Fruit fly (Drosophila melanogaster) whole organism, embryonic: ENCODE results near the gene Drs.

Experiments
- Atf3 ChIP-seq: fragments of 200-800 bp; sonication (Bioruptor generic); optimal IDR thresholded peaks from 3 replicates; lab custom pipeline; 2016; ENCODE audit warnings: missing biosample characterization, missing genetic modification characterization
- Atf6 ChIP-seq: fragments of 200-800 bp; sonication (Bioruptor generic); IDR thresholded peaks from 2 replicates; pipeline ENCODE4 v1.3.6; 2022; ENCODE audit warnings: missing biosample characterization, missing genetic modification characterization
- CG10274 ChIP-seq: fragments of 200-800 bp; sonication (Bioruptor generic); optimal IDR thresholded peaks from 3 replicates; lab custom pipeline; 2017; ENCODE audit warnings: missing biosample characterization, mild to moderate bottlenecking, missing genetic modification characterization
- CG10462 ChIP-seq: fragments of 200-800 bp; sonication (Bioruptor generic); optimal IDR thresholded peaks from 2 replicates; lab custom pipeline; 2016; ENCODE audit warnings: missing biosample characterization, missing genetic modification characterization
- CG10565 ChIP-seq: fragments of 200-800 bp; sonication (Bioruptor generic); optimal IDR thresholded peaks from 3 replicates; lab custom pipeline; 2016; ENCODE audit warnings: missing biosample characterization, mild to moderate bottlenecking, missing genetic modification characterization
- CG15514 ChIP-seq: fragments of 200-800 bp; sonication (Bioruptor generic); optimal IDR thresholded peaks from 3 replicates; lab custom pipeline; 2017; ENCODE audit warnings: missing biosample characterization, missing genetic modification characterization, mild to moderate bottlenecking, moderate library complexity, missing genetic modification reagents
- CG16813 ChIP-seq: fragments of 200-800 bp; sonication (Bioruptor generic); IDR thresholded peaks from 3 replicates; pipeline ENCODE4 v1.3.6; 2022; ENCODE audit warnings: missing biosample characterization, missing genetic modification characterization; ENCODE audit not compliant: partially characterized antibody
- CG16863 ChIP-seq: fragments of 200-800 bp; sonication (Bioruptor generic); optimal IDR thresholded peaks from 3 replicates; lab custom pipeline; 2016; ENCODE audit warnings: missing biosample characterization, missing genetic modification characterization
- CG18476 ChIP-seq: fragments of 200-800 bp; sonication (Bioruptor generic); optimal IDR thresholded peaks from 2 replicates; lab custom pipeline; 2016; ENCODE audit warnings: missing biosample characterization, mild to moderate bottlenecking, missing genetic modification characterization
- CG33213 ChIP-seq: fragments of 200-800 bp; sonication (Bioruptor generic); optimal IDR thresholded peaks from 3 replicates; lab custom pipeline; 2016; ENCODE audit warnings: missing biosample characterization, missing genetic modification characterization
- CG34224 ChIP-seq: fragments of 200-800 bp; sonication (Bioruptor generic); IDR thresholded peaks from 3 replicates; pipeline ENCODE4 v1.3.6; 2022; ENCODE audit warnings: missing biosample characterization, missing genetic modification characterization; ENCODE audit not compliant: partially characterized antibody
- CG34422 ChIP-seq: fragments of 200-800 bp; sonication (Bioruptor generic); IDR thresholded peaks from 3 replicates; pipeline ENCODE4 v1.3.6; 2022; ENCODE audit warnings: missing biosample characterization, missing genetic modification characterization
- CG4282 ChIP-seq: fragments of 200-800 bp; sonication (Bioruptor generic); optimal IDR thresholded peaks from 2 replicates; lab custom pipeline; 2016; ENCODE audit warnings: missing biosample characterization, missing genetic modification characterization
- CG4328 ChIP-seq: fragments of 200-800 bp; sonication (Bioruptor generic); optimal IDR thresholded peaks from 3 replicates; lab custom pipeline; 2017; ENCODE audit warnings: missing biosample characterization, missing genetic modification reagents, missing genetic modification characterization
- CG6683 ChIP-seq: fragments of 200-800 bp; sonication (Bioruptor generic); optimal IDR thresholded peaks from 2 replicates; lab custom pipeline; 2017; ENCODE audit warnings: missing biosample characterization, mild to moderate bottlenecking, missing genetic modification characterization, missing genetic modification reagents
- CG7372 ChIP-seq: fragments of 200-800 bp; sonication (Bioruptor generic); IDR thresholded peaks from 2 replicates; pipeline ENCODE4 v1.3.6; 2022; ENCODE audit warnings: missing biosample characterization, missing genetic modification characterization
- CG8359 ChIP-seq: fragments of 200-800 bp; sonication (Bioruptor generic); optimal IDR thresholded peaks from 2 replicates; lab custom pipeline; 2017; ENCODE audit warnings: missing biosample characterization, mild to moderate bottlenecking, missing genetic modification characterization, borderline replicate concordance
- CG8924 ChIP-seq: fragments of 200-800 bp; optimal IDR thresholded peaks from 3 replicates; lab custom pipeline; 2019; ENCODE audit warnings: missing biosample characterization, mild to moderate bottlenecking, missing genetic modification characterization, moderate library complexity
- CoRest ChIP-seq: fragments of 200-800 bp; sonication (Bioruptor generic); optimal IDR thresholded peaks from 3 replicates; lab custom pipeline; 2018; ENCODE audit warnings: missing biosample characterization, mild to moderate bottlenecking, missing genetic modification characterization, moderate library complexity
- Dll ChIP-seq: fragments of 200-800 bp; sonication (Bioruptor generic); IDR thresholded peaks from 4 replicates; pipeline ENCODE4 v1.3.6; 2022; ENCODE audit warnings: missing biosample characterization, missing genetic modification characterization; ENCODE audit not compliant: partially characterized antibody
- HLH4C ChIP-seq: fragments of 200-800 bp; sonication (Bioruptor generic); IDR thresholded peaks from 3 replicates; pipeline ENCODE4 v1.3.6; 2022; ENCODE audit warnings: missing biosample characterization, missing genetic modification characterization; ENCODE audit not compliant: partially characterized antibody
- HLH54F ChIP-seq: fragments of 200-800 bp; sonication (Bioruptor generic); optimal IDR thresholded peaks from 3 replicates; lab custom pipeline; 2016; ENCODE audit warnings: missing biosample characterization, missing genetic modification characterization
- Hey ChIP-seq: fragments of 200-800 bp; sonication (Bioruptor generic); optimal IDR thresholded peaks from 3 replicates; lab custom pipeline; 2018; ENCODE audit warnings: missing biosample characterization, mild to moderate bottlenecking, missing genetic modification characterization
- Hmr ChIP-seq: fragments of 200-800 bp; sonication (Bioruptor generic); optimal IDR thresholded peaks from 3 replicates; lab custom pipeline; 2017; ENCODE audit warnings: mild to moderate bottlenecking, missing biosample characterization, missing genetic modification reagents, missing genetic modification characterization
- Hsf ChIP-seq: fragments of 200-800 bp; sonication (Bioruptor generic); optimal IDR thresholded peaks from 3 replicates; lab custom pipeline; 2016; ENCODE audit warnings: missing biosample characterization, missing genetic modification characterization
- Kr ChIP-seq: fragments of 200-800 bp; sonication (Bioruptor generic); optimal IDR thresholded peaks from 2 replicates; lab custom pipeline; 2017; ENCODE audit warnings: missing biosample characterization, mild to moderate bottlenecking, missing genetic modification characterization
- Med ChIP-seq: fragments of 200-800 bp; sonication (Bioruptor generic); peaks from one replicate; lab custom pipeline; 2016; ENCODE audit warnings: missing biosample characterization, missing genetic modification characterization, mild to moderate bottlenecking, inconsistent platforms, moderate library complexity
- Neu2 ChIP-seq: fragments of 200-800 bp; sonication (Bioruptor generic); optimal IDR thresholded peaks from 3 replicates; lab custom pipeline; 2016; ENCODE audit warnings: missing biosample characterization, missing genetic modification characterization, borderline replicate concordance
- Opbp ChIP-seq: fragments of 200-800 bp; sonication (Bioruptor generic); IDR thresholded peaks from 3 replicates; pipeline ENCODE4 v1.3.6; 2022; ENCODE audit warnings: missing biosample characterization, missing genetic modification characterization; ENCODE audit not compliant: partially characterized antibody
- Trl ChIP-seq, 3 experiments: fragments of >200 bp in 2 of 3; fragments of 200-800 bp in 1 of 3; sonication (Bioruptor generic) in 1 of 3; optimal IDR thresholded peaks; 2 replicates in 1 of 3; 3 replicates in 2 of 3; lab custom pipeline; 2016 to 2017; ENCODE audit warnings: missing biosample characterization in 1 of 3, missing genetic modification characterization in 1 of 3
- Xrp1 ChIP-seq: fragments of 200-800 bp; sonication (Bioruptor generic); IDR thresholded peaks from 2 replicates; pipeline ENCODE4 v1.3.6; 2022; ENCODE audit warnings: missing biosample characterization, missing genetic modification characterization
- ab ChIP-seq: fragments of 200-800 bp; sonication (Bioruptor generic); optimal IDR thresholded peaks from 2 replicates; lab custom pipeline; 2016; ENCODE audit warnings: missing biosample characterization, missing genetic modification characterization
- chn ChIP-seq: fragments of 200-800 bp; sonication (Bioruptor generic); optimal IDR thresholded peaks from 2 replicates; lab custom pipeline; 2016; ENCODE audit warnings: missing biosample characterization, missing genetic modification characterization
- crc ChIP-seq: fragments of 200-800 bp; sonication (Bioruptor generic); optimal IDR thresholded peaks from 2 replicates; lab custom pipeline; 2016; ENCODE audit warnings: missing biosample characterization, missing genetic modification characterization
- dati ChIP-seq: fragments of 200-800 bp; sonication (Bioruptor generic); IDR thresholded peaks from 2 replicates; pipeline ENCODE4 v1.3.6; 2022; ENCODE audit warnings: missing biosample characterization, missing genetic modification characterization
- gem ChIP-seq: fragments of 200-800 bp; sonication (Bioruptor generic); optimal IDR thresholded peaks from 2 replicates; lab custom pipeline; 2019; ENCODE audit warnings: missing biosample characterization, mild to moderate bottlenecking, missing genetic modification characterization, moderate library complexity
- gsb ChIP-seq: fragments of 200-800 bp; sonication (Bioruptor generic); IDR thresholded peaks from 2 replicates; pipeline ENCODE4 v1.3.6; 2022; ENCODE audit warnings: missing biosample characterization, missing genetic modification characterization
- inv ChIP-seq: fragments of 200-800 bp; sonication (Bioruptor generic); IDR thresholded peaks from 2 replicates; pipeline ENCODE4 v1.3.6; 2022; ENCODE audit warnings: missing biosample characterization, missing genetic modification characterization; ENCODE audit not compliant: partially characterized antibody
- jing ChIP-seq: fragments of 200-800 bp; sonication (Bioruptor generic); optimal IDR thresholded peaks from 2 replicates; lab custom pipeline; 2018; ENCODE audit warnings: missing biosample characterization, mild to moderate bottlenecking, missing genetic modification characterization
- kah ChIP-seq: fragments of 200-800 bp; sonication (Bioruptor generic); optimal IDR thresholded peaks from 2 replicates; lab custom pipeline; 2018; ENCODE audit warnings: missing biosample characterization, mild to moderate bottlenecking, missing genetic modification characterization
- kni ChIP-seq: fragments of 200-800 bp; sonication (Bioruptor generic); optimal IDR thresholded peaks from 3 replicates; lab custom pipeline; 2017; ENCODE audit warnings: mild to moderate bottlenecking, missing biosample characterization, missing genetic modification reagents, missing genetic modification characterization
- knrl ChIP-seq: fragments of 200-800 bp; sonication (Bioruptor generic); IDR thresholded peaks from 3 replicates; pipeline ENCODE4 v1.3.6; 2022; ENCODE audit warnings: missing biosample characterization, missing genetic modification characterization; ENCODE audit not compliant: partially characterized antibody
- mld ChIP-seq: fragments of 200-800 bp; sonication (Bioruptor generic); IDR thresholded peaks from 3 replicates; pipeline ENCODE4 v1.3.6; 2022; ENCODE audit warnings: missing biosample characterization, missing genetic modification characterization; ENCODE audit not compliant: partially characterized antibody
- phol ChIP-seq: fragments of 200-800 bp; sonication (Bioruptor generic); optimal IDR thresholded peaks from 3 replicates; lab custom pipeline; 2018; ENCODE audit warnings: missing biosample characterization, mild to moderate bottlenecking, missing genetic modification characterization, moderate library complexity
- tio ChIP-seq: fragments of 200-800 bp; sonication (Bioruptor generic); optimal IDR thresholded peaks from 2 replicates; lab custom pipeline; 2017; ENCODE audit warnings: missing biosample characterization, missing genetic modification characterization, inconsistent platforms
- vvl ChIP-seq: fragments of 200-800 bp; sonication (Bioruptor generic); IDR thresholded peaks from 2 replicates; pipeline ENCODE4 v1.3.6; 2022; ENCODE audit warnings: missing biosample characterization, missing genetic modification characterization
- zf30C ChIP-seq: fragments of 200-800 bp; sonication (Bioruptor generic); optimal IDR thresholded peaks from 3 replicates; lab custom pipeline; 2018; ENCODE audit warnings: missing biosample characterization, mild to moderate bottlenecking, missing genetic modification characterization

The Drs gene

dm6 chr3L:3328771-3329170, 40.6 kb upstream of the Drs start, which contains the start of gene Strip:
Gene Strip, minus strand, starts transcription at chr3L:3328871.
- TF ChIP-seq Hey (tag; lab: Kevin White, UChicago) (no peak), CG10565 (GFP tag; lab: Kevin White, UChicago) (no peak), Xrp1 (GFP tag; lab: Robert Waterston, UW) (no peak), zf30C (GFP tag; lab: Kevin White, UChicago) (no peak), CG8359 (GFP tag; lab: Kevin White, UChicago) (no peak), mld (no peak), Dll (GFP tag; lab: Robert Waterston, UW) (no peak), kah (GFP tag; lab: Kevin White, UChicago) (no peak), jing (GFP tag; lab: Kevin White, UChicago) (no peak), CG10462 (no peak), ab (GFP tag; lab: Kevin White, UChicago) (no peak), CG7372 (GFP tag; lab: Robert Waterston, UW) (no peak), kni (GFP tag; lab: Kevin White, UChicago) (no peak), tio (GFP tag; lab: Kevin White, UChicago) (no peak), Hsf (GFP tag; lab: Kevin White, UChicago) (no peak), Kr (no peak), CG8924 (no peak)

dm6 chr3L:3329763-3330162, 39.6 kb upstream of the Drs start, which contains the start of gene CG14961:
Gene CG14961, plus strand, starts transcription at chr3L:3330063.
- no peak for TF ChIP-seq CG10274

- peak; percentile 24 for TF ChIP-seq phol (tag; lab: Kevin White, UChicago)
- no peak for TF ChIP-seq dati (GFP tag; lab: Robert Waterston, UW)
- TF ChIP-seq CG34224 = peak; percentile 41
- no peak for TF ChIP-seq gsb (GFP tag; lab: Robert Waterston, UW)
- no peak for TF ChIP-seq CG18476
- 0 out of 3 replicates have a peak, but pooled peaks have one; percentile 24 for TF ChIP-seq HLH4C (GFP tag; lab: Robert Waterston, UW)
- peak; percentile 4 for TF ChIP-seq HLH54F (GFP tag; lab: Kevin White, UChicago)
- peak; percentile 43 for TF ChIP-seq CG15514 (GFP tag; lab: Kevin White, UChicago)
- TF ChIP-seq vvl (GFP tag; lab: Robert Waterston, UW) = peak; percentile 21; the same call in 1 of the 2 replicates
- TF ChIP-seq inv = 0 out of 2 replicates have a peak, but pooled peaks have one; percentile 12
- peak; percentile 51 for TF ChIP-seq CG33213
- no peak for TF ChIP-seq CG16863 (GFP tag; lab: Kevin White, UChicago)
- TF ChIP-seq Opbp (GFP tag; lab: Robert Waterston, UW) = peak; percentile 64; the same call in 1 of the 3 replicates
- TF ChIP-seq CG6683 (GFP tag; lab: Kevin White, UChicago) = no peak
- no peak for TF ChIP-seq chn (GFP tag; lab: Kevin White, UChicago)
- TF ChIP-seq Hmr (GFP tag; lab: Kevin White, UChicago) = no peak
- no peak for TF ChIP-seq Trl (optimal IDR thresholded peaks at IDR 0.05; lab: Kevin White, UChicago)
- TF ChIP-seq Trl (GFP tag; optimal IDR thresholded peaks at IDR 0.05; lab: Kevin White, UChicago) = no peak
- no peak for TF ChIP-seq Atf6 (GFP tag; lab: Robert Waterston, UW)
- no peak for TF ChIP-seq CG4282
- TF ChIP-seq zf30C (GFP tag; lab: Kevin White, UChicago) = no peak
- no peak for TF ChIP-seq crc (GFP tag; lab: Kevin White, UChicago)
- TF ChIP-seq Med (GFP tag; lab: Kevin White, UChicago) = peak; percentile 73
- TF ChIP-seq Atf3 (GFP tag; lab: Kevin White, UChicago) = no peak
- TF ChIP-seq CoRest = peak; percentile 15
- peak; percentile 39; the same call in 2 of the 3 replicates for TF ChIP-seq knrl (GFP tag; lab: Robert Waterston, UW)
- 0 out of 3 replicates have a peak, but pooled peaks have one; percentile 25 for TF ChIP-seq CG16813 (GFP tag; lab: Robert Waterston, UW)
- no peak for TF ChIP-seq gem (tag; lab: Kevin White, UChicago)
- TF ChIP-seq CG4328 (GFP tag; lab: Kevin White, UChicago) = no peak
- no peak for TF ChIP-seq Neu2 (GFP tag; lab: Kevin White, UChicago)
- no peak for TF ChIP-seq CG34422
Observed at dm6 chr3L:3334784-3335183, 34.6 kb upstream of the Drs start, which contains the start of gene CG14969. Gene CG14969, minus strand, starts transcription at chr3L:3334978.
